Worm (Caenorhabditis elegans) whole organism, L2 larva: ENCODE measurements around the gene R02D3.8.
A peak's percentile ranks its signal among the peaks of the same experiment; 100 is the strongest.

Experiments used
- C34F6.9 ChIP-seq: fragments of 150-350 bp; optimal IDR thresholded peaks from 2 replicates; lab custom pipeline; 2014; ENCODE audit warnings: missing biosample characterization, missing genetic modification characterization
- F13H6.1 ChIP-seq: sonication (generic microtip); optimal IDR thresholded peaks from 2 replicates; lab custom pipeline; 2016; ENCODE audit warnings: missing genetic modification characterization, missing compliant biosample characterization
- R02D3.7 ChIP-seq: fragments of 150-350 bp; optimal IDR thresholded peaks from 2 replicates; lab custom pipeline; 2014; ENCODE audit warnings: missing biosample characterization, missing genetic modification characterization
- Y55F3AM.14 ChIP-seq: fragments of 200-800 bp; sonication (Bioruptor generic); optimal IDR thresholded peaks from 2 replicates; lab custom pipeline; 2018; ENCODE audit warnings: mild to moderate bottlenecking, missing genetic modification characterization, missing compliant biosample characterization
- ZK546.5 ChIP-seq: sonication (generic microtip); optimal IDR thresholded peaks from 2 replicates; lab custom pipeline; 2017; ENCODE audit warnings: missing biosample characterization, missing genetic modification characterization
- alr-1 ChIP-seq: fragments of 150-350 bp; optimal IDR thresholded peaks from 2 replicates; lab custom pipeline; 2014; ENCODE audit warnings: missing biosample characterization, missing genetic modification characterization
- aly-2 ChIP-seq: fragments of 150-350 bp; optimal IDR thresholded peaks from 2 replicates; lab custom pipeline; 2014; ENCODE audit warnings: missing biosample characterization, missing genetic modification characterization
- ama-1 ChIP-seq: fragments of 150-350 bp; optimal IDR thresholded peaks from 2 replicates; lab custom pipeline; 2018; ENCODE audit warnings: inconsistent platforms
- blmp-1 ChIP-seq: sonication (generic microtip); optimal IDR thresholded peaks from 2 replicates; lab custom pipeline; 2017; ENCODE audit warnings: missing genetic modification characterization, mild to moderate bottlenecking, missing compliant biosample characterization, antibody characterized with exemption, moderate library complexity; ENCODE audit not compliant: insufficient read depth
- ceh-16 ChIP-seq: fragments of 150-350 bp; optimal IDR thresholded peaks from 2 replicates; lab custom pipeline; 2014; ENCODE audit warnings: missing biosample characterization, missing genetic modification characterization
- ceh-82 ChIP-seq: fragments of 150-350 bp; optimal IDR thresholded peaks from 2 replicates; lab custom pipeline; 2014; ENCODE audit warnings: missing biosample characterization, missing genetic modification characterization
- crh-2 ChIP-seq: sonication (generic microtip); optimal IDR thresholded peaks from 2 replicates; lab custom pipeline; 2017; ENCODE audit warnings: missing biosample characterization, missing genetic modification characterization
- dmd-4 ChIP-seq: sonication (generic microtip); optimal IDR thresholded peaks from 2 replicates; lab custom pipeline; 2017; ENCODE audit warnings: missing biosample characterization, missing genetic modification characterization
- egl-27 ChIP-seq: sonication (generic microtip); optimal IDR thresholded peaks from 3 replicates; lab custom pipeline; 2017; ENCODE audit warnings: missing biosample characterization, missing genetic modification reagents, missing genetic modification characterization
- elt-1 ChIP-seq: fragments of 150-350 bp; optimal IDR thresholded peaks from 2 replicates; lab custom pipeline; 2014; ENCODE audit warnings: missing biosample characterization, missing genetic modification characterization
- elt-3 ChIP-seq: sonication (generic microtip); optimal IDR thresholded peaks from 2 replicates; lab custom pipeline; 2017; ENCODE audit warnings: missing biosample characterization, missing genetic modification characterization
- fos-1 ChIP-seq: fragments of 150-350 bp; optimal IDR thresholded peaks from 2 replicates; lab custom pipeline; 2014; ENCODE audit warnings: missing biosample characterization, missing genetic modification characterization
- gmeb-1 ChIP-seq: fragments of 150-350 bp; optimal IDR thresholded peaks from 2 replicates; lab custom pipeline; 2014; ENCODE audit warnings: missing biosample characterization, missing genetic modification characterization
- lin-11 ChIP-seq: fragments of 150-350 bp; sonication (generic microtip); optimal IDR thresholded peaks from 2 replicates; lab custom pipeline; 2014; ENCODE audit warnings: missing biosample characterization, missing genetic modification characterization, inconsistent platforms, mixed read lengths
- lin-13 ChIP-seq: fragments of 150-350 bp; optimal IDR thresholded peaks from 2 replicates; lab custom pipeline; 2014; ENCODE audit warnings: missing biosample characterization, missing genetic modification reagents, missing genetic modification characterization
- lin-39 ChIP-seq: fragments of 150-350 bp; optimal IDR thresholded peaks from 2 replicates; lab custom pipeline; 2014; ENCODE audit warnings: missing biosample characterization, missing genetic modification reagents, missing genetic modification characterization
- lsy-2 ChIP-seq, 2 experiments: fragments of 150-350 bp in 1 of 2; sonication (generic microtip) in 1 of 2; optimal IDR thresholded peaks; 2 replicates each; lab custom pipeline; 2014 to 2017; ENCODE audit warnings: missing biosample characterization in 2 of 2, missing genetic modification characterization in 2 of 2
- mab-5 ChIP-seq: fragments of 150-350 bp; optimal IDR thresholded peaks from 2 replicates; lab custom pipeline; 2014; ENCODE audit warnings: missing biosample characterization, missing genetic modification characterization
- mbf-1 ChIP-seq: sonication (generic microtip); optimal IDR thresholded peaks from 2 replicates; lab custom pipeline; 2017; ENCODE audit warnings: missing biosample characterization, missing genetic modification characterization
- mdl-1 ChIP-seq, 2 experiments: fragments of 150-350 bp in 1 of 2; sonication (generic microtip) in 1 of 2; optimal IDR thresholded peaks; 2 replicates each; lab custom pipeline; 2017; ENCODE audit warnings: missing biosample characterization in 2 of 2, missing genetic modification characterization in 2 of 2
- nhr-10 ChIP-seq: sonication (generic microtip); optimal IDR thresholded peaks from 2 replicates; lab custom pipeline; 2017; ENCODE audit warnings: missing biosample characterization, missing genetic modification characterization
- nhr-11 ChIP-seq: fragments of 150-350 bp; optimal IDR thresholded peaks from 2 replicates; lab custom pipeline; 2014; ENCODE audit warnings: missing biosample characterization, missing genetic modification characterization
- nhr-12 ChIP-seq: fragments of 150-350 bp; optimal IDR thresholded peaks from 2 replicates; lab custom pipeline; 2014; ENCODE audit warnings: missing biosample characterization, missing genetic modification characterization
- nhr-129 ChIP-seq: fragments of 150-350 bp; optimal IDR thresholded peaks from 2 replicates; lab custom pipeline; 2014; ENCODE audit warnings: missing biosample characterization, missing genetic modification characterization
- nhr-21 ChIP-seq: fragments of 150-350 bp; optimal IDR thresholded peaks from 2 replicates; lab custom pipeline; 2014; ENCODE audit warnings: missing biosample characterization, missing genetic modification characterization
- nhr-23 ChIP-seq: fragments of 150-350 bp; optimal IDR thresholded peaks from 2 replicates; lab custom pipeline; 2014; ENCODE audit warnings: missing biosample characterization, missing genetic modification reagents, missing genetic modification characterization
- nhr-237 ChIP-seq: fragments of 150-350 bp; optimal IDR thresholded peaks from 2 replicates; lab custom pipeline; 2014; ENCODE audit warnings: missing biosample characterization, missing genetic modification characterization
- nhr-25 ChIP-seq: fragments of 150-350 bp; sonication (generic microtip); optimal IDR thresholded peaks from 3 replicates; lab custom pipeline; 2014; ENCODE audit warnings: missing biosample characterization, missing genetic modification characterization
- nhr-6 ChIP-seq: fragments of 150-350 bp; optimal IDR thresholded peaks from 2 replicates; lab custom pipeline; 2014; ENCODE audit warnings: missing biosample characterization, missing genetic modification characterization
- nhr-77 ChIP-seq: fragments of 150-350 bp; optimal IDR thresholded peaks from 2 replicates; lab custom pipeline; 2014; ENCODE audit warnings: missing biosample characterization, missing genetic modification characterization
- peb-1 ChIP-seq: fragments of 150-350 bp; optimal IDR thresholded peaks from 2 replicates; lab custom pipeline; 2014; ENCODE audit warnings: missing biosample characterization, missing genetic modification characterization
- sem-4 ChIP-seq: fragments of 150-350 bp; optimal IDR thresholded peaks from 2 replicates; lab custom pipeline; 2014; ENCODE audit warnings: missing biosample characterization, missing genetic modification reagents, missing genetic modification characterization
- skn-1 ChIP-seq: sonication (generic microtip); optimal IDR thresholded peaks from 2 replicates; lab custom pipeline; 2017; ENCODE audit warnings: missing biosample characterization, missing genetic modification characterization
- sma-3 ChIP-seq: sonication (generic microtip); optimal IDR thresholded peaks from 2 replicates; lab custom pipeline; 2016; ENCODE audit warnings: missing genetic modification reagents, missing genetic modification characterization, missing compliant biosample characterization
- sma-9 ChIP-seq, 2 experiments: fragments of 150-350 bp in 1 of 2; sonication (generic microtip) in 1 of 2; optimal IDR thresholded peaks; 2 replicates each; lab custom pipeline; 2014 to 2016; ENCODE audit warnings: missing genetic modification characterization in 2 of 2, mild to moderate bottlenecking in 1 of 2, missing biosample characterization in 1 of 2, missing compliant biosample characterization in 1 of 2, missing genetic modification reagents in 1 of 2, moderate library complexity in 1 of 2
- snpc-4 ChIP-seq: fragments of 150-350 bp; optimal IDR thresholded peaks from 2 replicates; lab custom pipeline; 2014; ENCODE audit warnings: missing biosample characterization, missing genetic modification characterization
- unc-39 ChIP-seq: fragments of 150-350 bp; optimal IDR thresholded peaks from 2 replicates; lab custom pipeline; 2014; ENCODE audit warnings: missing biosample characterization, missing genetic modification characterization
- unc-55 ChIP-seq: fragments of 150-350 bp; sonication (generic microtip); optimal IDR thresholded peaks from 3 replicates; lab custom pipeline; 2014; ENCODE audit warnings: missing biosample characterization, missing genetic modification reagents, missing genetic modification characterization
- unc-62 ChIP-seq: fragments of 150-350 bp; optimal IDR thresholded peaks from 2 replicates; lab custom pipeline; 2014; ENCODE audit warnings: missing biosample characterization, missing genetic modification reagents, missing genetic modification characterization
- zag-1 ChIP-seq: fragments of 150-350 bp; optimal IDR thresholded peaks from 2 replicates; lab custom pipeline; 2014; ENCODE audit warnings: missing biosample characterization, missing genetic modification characterization
- ztf-1 ChIP-seq: fragments of 200-800 bp; sonication (Bioruptor generic); conservative IDR thresholded peaks from 2 replicates; pipeline ENCODE4 v1.3.6; 2022; ENCODE audit warnings: missing genetic modification characterization, missing compliant biosample characterization
- ztf-11 ChIP-seq: sonication (generic microtip); optimal IDR thresholded peaks from 2 replicates; lab custom pipeline; 2017; ENCODE audit warnings: missing biosample characterization, missing genetic modification characterization
- ztf-4 ChIP-seq: fragments of 150-350 bp; optimal IDR thresholded peaks from 2 replicates; lab custom pipeline; 2014; ENCODE audit warnings: missing biosample characterization, missing genetic modification characterization

The R02D3.8 gene

ce11 chrIV:274185-274584, 17.2 kb upstream of the R02D3.8 start, which contains the start of gene sma-10:
Gene sma-10 (plus strand): TSS chrIV:274420.
- TF ChIP-seq aly-2: no peak
- no peak for TF ChIP-seq lin-13
- TF ChIP-seq skn-1 (tag; lab: Kevin White, UChicago): no peak
- TF ChIP-seq C34F6.9 (tag; lab: Kevin White, UChicago): peak; percentile 3
- TF ChIP-seq gmeb-1: peak; percentile 71
- peak; percentile 51 for TF ChIP-seq F13H6.1 (tag; lab: Kevin White, UChicago)
- no peak for TF ChIP-seq Y55F3AM.14 (GFP tag; lab: Kevin White, UChicago)
- no peak for TF ChIP-seq mab-5
- TF ChIP-seq unc-62 (GFP tag; lab: Kevin White, UChicago): no peak
- no peak for TF ChIP-seq mbf-1 (tag; lab: Kevin White, UChicago)
- TF ChIP-seq lin-11 (tag; lab: Kevin White, UChicago): no peak
- TF ChIP-seq ama-1 (lab: Kevin White, UChicago): no peak
- TF ChIP-seq sma-3 (GFP tag; lab: Kevin White, UChicago): peak; percentile 82
- TF ChIP-seq ztf-11 (tag; lab: Kevin White, UChicago): no peak
- no peak for TF ChIP-seq ztf-1 (GFP tag; lab: Robert Waterston, UW)
- no peak for TF ChIP-seq R02D3.7 (tag; lab: Kevin White, UChicago)
- no peak for TF ChIP-seq lsy-2 (tag; optimal IDR thresholded peaks at IDR 0.05; lab: Kevin White, UChicago)
- no peak for TF ChIP-seq egl-27 (tag; lab: Kevin White, UChicago)
- TF ChIP-seq crh-2 (tag; lab: Kevin White, UChicago): peak; percentile 82
- TF ChIP-seq nhr-6 (tag; lab: Kevin White, UChicago): no peak
- no peak for TF ChIP-seq ZK546.5 (tag; lab: Kevin White, UChicago)
- TF ChIP-seq zag-1 (tag; lab: Kevin White, UChicago): no peak
- no peak for TF ChIP-seq nhr-11 (tag; lab: Kevin White, UChicago)
- peak; percentile 93 for TF ChIP-seq fos-1 (tag; lab: Kevin White, UChicago)
- TF ChIP-seq dmd-4 (tag; lab: Kevin White, UChicago): no peak
- TF ChIP-seq elt-3 (tag; lab: Kevin White, UChicago): no peak
- TF ChIP-seq ceh-82 (tag; lab: Kevin White, UChicago): no peak
- TF ChIP-seq elt-1 (tag; lab: Kevin White, UChicago): no peak
- peak; percentile 37 for TF ChIP-seq nhr-21 (tag; lab: Kevin White, UChicago)
- TF ChIP-seq peb-1 (tag; lab: Kevin White, UChicago): no peak
- no peak for TF ChIP-seq lin-39
- no peak for TF ChIP-seq snpc-4 (tag; lab: Kevin White, UChicago)
- TF ChIP-seq nhr-10: no peak
- no peak for TF ChIP-seq sem-4 (tag; lab: Kevin White, UChicago)
- no peak for TF ChIP-seq unc-55 (GFP tag; lab: Kevin White, UChicago)
- no peak for TF ChIP-seq unc-39
- no peak for TF ChIP-seq nhr-77 (tag; lab: Kevin White, UChicago)
- no peak for TF ChIP-seq blmp-1 (tag; lab: Kevin White, UChicago)
- TF ChIP-seq alr-1 (tag; lab: Kevin White, UChicago): no peak
- peak; percentile 39 for TF ChIP-seq nhr-25 (tag; lab: Kevin White, UChicago)
- peak; percentile 31 for TF ChIP-seq nhr-129 (tag; lab: Kevin White, UChicago)
- no peak for TF ChIP-seq nhr-237
- no peak for TF ChIP-seq ztf-4 (tag; lab: Kevin White, UChicago)
- no peak for TF ChIP-seq ceh-16 (tag; lab: Kevin White, UChicago)
- TF ChIP-seq mdl-1 (tag; optimal IDR thresholded peaks at IDR 0.05; lab: Kevin White, UChicago): no peak
- TF ChIP-seq nhr-12 (tag; lab: Kevin White, UChicago): no peak
- peak; percentile 91 for TF ChIP-seq sma-9 (GFP tag; optimal IDR thresholded peaks at IDR 0.05; lab: Kevin White, UChicago)
- no peak for TF ChIP-seq sma-9 (tag; optimal IDR thresholded peaks at IDR 0.05; lab: Kevin White, UChicago)
- TF ChIP-seq nhr-23 (tag; lab: Kevin White, UChicago): no peak
- TF ChIP-seq, all 48 proteins: peak for 10
